Worm (Caenorhabditis elegans): ENCODE measurements around the gene tbc-2.

Gene tbc-2

ce11 chrII:5788815-5789214 lies 38.4 kb downstream of the tbc-2 start, which contains the start of gene K05F1.13:
K05F1.13 (plus strand) TSS chrII:5789115.
- no peak for TF ChIP-seq sptf-1 (tag; optimal IDR thresholded peaks at IDR 0.05)
- TF ChIP-seq lsy-2 (tag; optimal IDR thresholded peaks at IDR 0.05), result no peak
- no peak for TF ChIP-seq nhr-2 (tag; optimal IDR thresholded peaks at IDR 0.05)
- no peak for TF ChIP-seq bed-3 (GFP tag; optimal IDR thresholded peaks at IDR 0.05)
- TF ChIP-seq flh-1 (GFP tag; optimal IDR thresholded peaks at IDR 0.05), result no peak
- no peak for TF ChIP-seq elt-1 (tag; optimal IDR thresholded peaks at IDR 0.05; ENCODE audit: borderline replicate concordance, insufficient read depth)
- TF ChIP-seq zip-8 (tag; optimal IDR thresholded peaks at IDR 0.05), result no peak
- TF ChIP-seq snpc-4 (tag; optimal IDR thresholded peaks at IDR 0.05), result no peak

DNA sequence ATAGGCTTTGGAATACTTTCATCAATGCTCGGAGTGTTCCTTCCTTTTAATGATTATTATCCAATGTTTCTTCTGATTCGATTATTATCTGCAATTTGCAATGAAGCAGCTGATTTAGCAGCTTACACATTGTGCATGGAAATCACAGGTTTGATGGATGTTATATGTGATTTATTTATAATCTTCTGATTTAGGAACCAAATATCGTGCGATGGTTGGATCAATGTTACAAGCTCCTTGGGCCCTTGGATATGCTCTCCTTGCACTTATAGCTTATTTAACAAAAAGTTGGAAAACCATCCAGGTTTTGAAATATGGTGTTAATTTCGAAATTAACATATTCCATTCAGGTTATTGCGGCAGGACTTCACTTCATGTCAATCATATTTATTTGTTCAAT lies 41.7 kb downstream of the tbc-2 start:
- no peak for TF ChIP-seq pha-4 (tag; optimal IDR thresholded peaks at IDR 0.05)
- TF ChIP-seq nhr-76 (tag; optimal IDR thresholded peaks at IDR 0.05), result no peak
- TF ChIP-seq ztf-11 (tag; optimal IDR thresholded peaks at IDR 0.05), result no peak
- no peak for TF ChIP-seq M03D4.4 (tag; optimal IDR thresholded peaks at IDR 0.05)
- TF ChIP-seq blmp-1 (tag; optimal IDR thresholded peaks at IDR 0.05), result no peak
- TF ChIP-seq drap-1 (GFP tag; optimal IDR thresholded peaks at IDR 0.05), result no peak
- no peak for TF ChIP-seq snpc-4 (tag; optimal IDR thresholded peaks at IDR 0.05)
- TF ChIP-seq mep-1 (tag; optimal IDR thresholded peaks at IDR 0.05), result no peak
- TF ChIP-seq nhr-28 (tag; optimal IDR thresholded peaks at IDR 0.05), result no peak
- no peak for TF ChIP-seq elt-1 (tag; optimal IDR thresholded peaks at IDR 0.05; ENCODE audit: borderline replicate concordance, insufficient read depth)
- no peak for TF ChIP-seq nhr-237 (tag; optimal IDR thresholded peaks at IDR 0.05)
- TF ChIP-seq elt-3 (tag; optimal IDR thresholded peaks at IDR 0.05), result no peak
- no peak for TF ChIP-seq bed-3 (GFP tag; optimal IDR thresholded peaks at IDR 0.05)
- TF ChIP-seq nhr-2 (tag; optimal IDR thresholded peaks at IDR 0.05), result no peak
- no peak for TF ChIP-seq nhr-12 (tag; optimal IDR thresholded peaks at IDR 0.05)
- TF ChIP-seq ceh-83 (GFP tag; optimal IDR thresholded peaks at IDR 0.05), result no peak
- no peak for TF ChIP-seq hlh-1 (tag; optimal IDR thresholded peaks at IDR 0.05)
- no peak for TF ChIP-seq sem-2 (GFP tag; optimal IDR thresholded peaks at IDR 0.05)
- no peak for TF ChIP-seq ham-2 (GFP tag; optimal IDR thresholded peaks at IDR 0.05)

DNA sequence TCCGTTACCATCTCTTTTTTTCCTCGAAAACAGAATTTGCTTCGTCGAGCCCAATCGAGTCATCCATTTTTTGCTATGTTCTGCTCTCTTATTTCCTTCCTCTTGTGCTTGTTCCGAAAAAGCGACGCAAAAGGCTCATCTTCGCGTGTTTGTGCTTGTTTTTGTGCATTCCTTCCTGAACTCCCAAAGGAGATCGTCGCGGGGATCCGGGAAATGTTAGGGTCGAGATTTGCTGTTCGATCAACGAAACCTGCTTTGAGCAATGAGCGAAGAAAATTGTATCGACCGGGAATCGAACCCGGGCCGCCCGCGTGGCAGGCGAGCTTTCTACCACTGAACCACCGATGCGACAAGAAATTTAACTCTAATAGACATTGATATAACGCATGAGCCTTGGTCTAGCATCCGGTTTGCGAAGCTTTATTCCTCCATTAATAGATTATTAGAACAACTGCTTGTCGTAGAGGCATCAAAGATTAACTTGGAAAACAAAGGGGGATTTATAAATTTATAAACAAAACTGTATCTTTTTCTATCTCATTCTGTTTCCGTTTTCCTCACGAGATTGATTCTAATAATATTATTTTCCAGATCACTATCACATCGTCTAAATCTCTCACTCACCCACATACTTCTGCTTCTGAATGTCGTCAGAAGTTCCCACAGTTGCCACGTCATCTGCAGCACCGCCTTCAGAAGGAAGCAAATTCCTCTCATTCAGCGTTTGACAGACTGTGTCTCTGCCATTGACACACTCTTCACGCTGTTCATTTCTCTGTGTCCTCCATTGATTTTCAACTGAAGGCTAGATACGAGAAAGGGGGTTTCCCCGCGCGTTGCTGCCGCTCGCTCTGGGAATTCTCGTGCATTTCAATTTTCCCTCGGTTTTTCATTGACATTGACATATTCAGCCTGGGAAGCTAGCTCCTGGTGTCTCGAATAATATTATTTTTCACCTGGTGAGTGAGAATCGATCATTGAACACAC lies 45.0 kb downstream of the tbc-2 start, which contains the start of gene K05F1.6:
Gene K05F1.6 (plus strand): TSS at position 586 of the 987 bp plus-strand sequence.
- no peak for TF ChIP-seq nhr-237 (tag; optimal IDR thresholded peaks at IDR 0.05)
- TF ChIP-seq ceh-83 (GFP tag; optimal IDR thresholded peaks at IDR 0.05), result peak; percentile 78
- TF ChIP-seq ceh-39 (tag; optimal IDR thresholded peaks at IDR 0.05), result no peak
- no peak for TF ChIP-seq ztf-11 (tag; optimal IDR thresholded peaks at IDR 0.05)
- TF ChIP-seq mep-1 (tag; optimal IDR thresholded peaks at IDR 0.05), result no peak
- TF ChIP-seq elt-3 (tag; optimal IDR thresholded peaks at IDR 0.05), result no peak
- TF ChIP-seq M03D4.4 (tag; optimal IDR thresholded peaks at IDR 0.05), result peak; percentile 70
- peak; percentile 65 for TF ChIP-seq sem-2 (GFP tag; optimal IDR thresholded peaks at IDR 0.05)
- TF ChIP-seq snpc-4 (tag; optimal IDR thresholded peaks at IDR 0.05), result no peak
- peak; percentile 12 for TF ChIP-seq lin-13 (tag; optimal IDR thresholded peaks at IDR 0.05)
- no peak for TF ChIP-seq nhr-28 (tag; optimal IDR thresholded peaks at IDR 0.05)
- TF ChIP-seq nhr-76 (tag; optimal IDR thresholded peaks at IDR 0.05), result no peak
- TF ChIP-seq pha-4 (tag; optimal IDR thresholded peaks at IDR 0.05), result peak; percentile 16
- peak; percentile 10 for TF ChIP-seq ceh-43 (GFP tag; optimal IDR thresholded peaks at IDR 0.05)
- no peak for TF ChIP-seq nhr-2 (tag; optimal IDR thresholded peaks at IDR 0.05)
- TF ChIP-seq ham-2 (GFP tag; optimal IDR thresholded peaks at IDR 0.05), result peak; percentile 76
- TF ChIP-seq cnd-1 (tag; optimal IDR thresholded peaks at IDR 0.05), result peak; percentile 64
- peak; percentile 72 for TF ChIP-seq mls-2 (tag; optimal IDR thresholded peaks at IDR 0.05)
- TF ChIP-seq unc-120 (tag; optimal IDR thresholded peaks at IDR 0.05; ENCODE audit: poor library complexity, severe bottlenecking), result peak; percentile 89
- TF ChIP-seq lin-32 (GFP tag; optimal IDR thresholded peaks at IDR 0.05), result peak; percentile 45
- no peak for TF ChIP-seq elt-1 (tag; optimal IDR thresholded peaks at IDR 0.05; ENCODE audit: borderline replicate concordance, insufficient read depth)
- TF ChIP-seq blmp-1 (tag; optimal IDR thresholded peaks at IDR 0.05), result no peak
- no peak for TF ChIP-seq mab-5 (tag; optimal IDR thresholded peaks at IDR 0.05)
- TF ChIP-seq zip-8 (tag; optimal IDR thresholded peaks at IDR 0.05), result no peak
- no peak for TF ChIP-seq lsy-2 (tag; optimal IDR thresholded peaks at IDR 0.05)
- TF ChIP-seq sptf-1 (tag; optimal IDR thresholded peaks at IDR 0.05), result peak; percentile 81
- TF ChIP-seq flh-1 (GFP tag; optimal IDR thresholded peaks at IDR 0.05), result peak; percentile 52
- TF ChIP-seq unc-39 (tag; optimal IDR thresholded peaks at IDR 0.05), result no peak
- TF ChIP-seq nhr-12 (tag; optimal IDR thresholded peaks at IDR 0.05), result no peak
- TF ChIP-seq unc-62 (GFP tag; optimal IDR thresholded peaks at IDR 0.05), result no peak
- TF ChIP-seq drap-1 (GFP tag; optimal IDR thresholded peaks at IDR 0.05), result peak; percentile 69
- TF ChIP-seq tbx-8 (GFP tag; optimal IDR thresholded peaks at IDR 0.05), result peak; percentile 36
- peak; percentile 44 for TF ChIP-seq bed-3 (GFP tag; optimal IDR thresholded peaks at IDR 0.05)
- TF ChIP-seq hlh-1 (tag; optimal IDR thresholded peaks at IDR 0.05), result peak; percentile 10
- TF ChIP-seq ces-1 (GFP tag; optimal IDR thresholded peaks at IDR 0.05), result no peak
